Worm (Caenorhabditis elegans) whole organism, L1 larva: ENCODE measurements around the gene T06E6.15.

Experiments
- C16A3.4 ChIP-seq: fragments of 150-350 bp; optimal IDR thresholded peaks from 2 replicates; lab custom pipeline; 2014; ENCODE audit warnings: missing biosample characterization, missing genetic modification characterization
- F16B12.6 ChIP-seq: fragments of 150-350 bp; optimal IDR thresholded peaks from 2 replicates; lab custom pipeline; 2014; ENCODE audit warnings: missing biosample characterization, missing genetic modification characterization
- blmp-1 ChIP-seq: fragments of 150-350 bp; optimal IDR thresholded peaks from 2 replicates; lab custom pipeline; 2014; ENCODE audit warnings: missing biosample characterization, missing genetic modification characterization
- ceh-63 ChIP-seq: fragments of 200-800 bp; sonication (Bioruptor generic); optimal IDR thresholded peaks from 2 replicates; lab custom pipeline; 2018; ENCODE audit warnings: mild to moderate bottlenecking, missing genetic modification characterization, missing compliant biosample characterization
- ceh-88 ChIP-seq: fragments of 200-800 bp; sonication (Bioruptor generic); IDR thresholded peaks from 2 replicates; pipeline ENCODE4 v1.3.6; 2022; ENCODE audit warnings: missing genetic modification characterization, missing compliant biosample characterization
- ceh-90 ChIP-seq: sonication (generic microtip); optimal IDR thresholded peaks from 2 replicates; lab custom pipeline; 2016; ENCODE audit warnings: missing genetic modification characterization, missing compliant biosample characterization
- ces-1 ChIP-seq: fragments of 150-350 bp; optimal IDR thresholded peaks from 2 replicates; lab custom pipeline; 2014; ENCODE audit warnings: missing biosample characterization, missing genetic modification reagents, missing genetic modification characterization
- dpl-1 ChIP-seq, 3 experiments: fragments of 150-350 bp in 2 of 3; sonication (generic microtip) in 1 of 3; optimal IDR thresholded peaks; 2 replicates each; lab custom pipeline; 2014 to 2017; ENCODE audit warnings: missing biosample characterization in 3 of 3, missing genetic modification characterization in 3 of 3, missing genetic modification reagents in 3 of 3
- efl-1 ChIP-seq, 4 experiments: fragments of 150-350 bp; optimal IDR thresholded peaks in 3 of 4; peaks in 1 of 4; 1 replicate in 1 of 4; 2 replicates in 3 of 4; lab custom pipeline; 2014; ENCODE audit warnings: missing biosample characterization in 2 of 4, missing genetic modification characterization in 2 of 4, missing genetic modification reagents in 2 of 4
- elt-2 ChIP-seq: sonication (generic microtip); optimal IDR thresholded peaks from 2 replicates; lab custom pipeline; 2016; ENCODE audit warnings: missing genetic modification characterization, mild to moderate bottlenecking, inconsistent platforms, missing compliant biosample characterization, missing genetic modification reagents
- fkh-4 ChIP-seq: sonication (generic microtip); optimal IDR thresholded peaks from 2 replicates; lab custom pipeline; 2016; ENCODE audit warnings: missing compliant biosample characterization, missing genetic modification characterization, borderline replicate concordance
- hlh-17 ChIP-seq: fragments of 200-800 bp; sonication (Bioruptor generic); optimal IDR thresholded peaks from 2 replicates; lab custom pipeline; 2018; ENCODE audit warnings: missing genetic modification characterization, mild to moderate bottlenecking, missing compliant biosample characterization, moderate library complexity, borderline replicate concordance
- lin-35 ChIP-seq, 2 experiments: fragments of 150-350 bp; optimal IDR thresholded peaks; 2 replicates each; lab custom pipeline; 2014; ENCODE audit warnings: missing biosample characterization in 2 of 2, missing genetic modification characterization in 2 of 2, missing genetic modification reagents in 2 of 2
- lir-3 ChIP-seq: sonication (generic microtip); optimal IDR thresholded peaks from 2 replicates; lab custom pipeline; 2016; ENCODE audit warnings: mild to moderate bottlenecking, missing genetic modification characterization, moderate library complexity, missing compliant biosample characterization; ENCODE audit not compliant: poor library complexity
- mef-2 ChIP-seq: fragments of 150-350 bp; optimal IDR thresholded peaks from 2 replicates; lab custom pipeline; 2014; ENCODE audit warnings: missing biosample characterization, missing genetic modification characterization
- nhr-11 ChIP-seq: fragments of 150-350 bp; optimal IDR thresholded peaks from 2 replicates; lab custom pipeline; 2014; ENCODE audit warnings: missing biosample characterization, missing genetic modification characterization
- nhr-19 ChIP-seq: fragments of 200-800 bp; sonication (Bioruptor generic); conservative IDR thresholded peaks from 2 replicates; pipeline ENCODE4 v1.3.6; 2022; ENCODE audit warnings: missing genetic modification characterization, missing compliant biosample characterization
- nhr-237 ChIP-seq: fragments of 150-350 bp; optimal IDR thresholded peaks from 2 replicates; lab custom pipeline; 2014; ENCODE audit warnings: missing biosample characterization, missing genetic modification characterization
- nhr-28 ChIP-seq: fragments of 150-350 bp; optimal IDR thresholded peaks from 2 replicates; lab custom pipeline; 2014; ENCODE audit warnings: missing biosample characterization, missing genetic modification characterization
- nhr-47 ChIP-seq: sonication (generic microtip); optimal IDR thresholded peaks from 2 replicates; lab custom pipeline; 2016; ENCODE audit warnings: mild to moderate bottlenecking, missing genetic modification characterization, moderate library complexity, missing compliant biosample characterization
- nhr-84 ChIP-seq: sonication (generic microtip); optimal IDR thresholded peaks from 2 replicates; lab custom pipeline; 2017; ENCODE audit warnings: missing biosample characterization, missing genetic modification characterization
- nhr-85 ChIP-seq: sonication (generic microtip); peaks from one replicate; lab custom pipeline; 2016; ENCODE audit warnings: missing genetic modification characterization, inconsistent platforms, missing compliant biosample characterization
- pag-3 ChIP-seq: sonication (generic microtip); optimal IDR thresholded peaks from 2 replicates; lab custom pipeline; 2017; ENCODE audit warnings: missing genetic modification characterization, mild to moderate bottlenecking, missing compliant biosample characterization, antibody characterized with exemption, borderline replicate concordance; ENCODE audit not compliant: insufficient read depth
- pax-3 ChIP-seq: fragments of 200-800 bp; sonication (Bioruptor generic); optimal IDR thresholded peaks from 2 replicates; lab custom pipeline; 2018; ENCODE audit warnings: mild to moderate bottlenecking, missing genetic modification characterization, moderate library complexity, missing compliant biosample characterization
- pqm-1 ChIP-seq: sonication (generic microtip); optimal IDR thresholded peaks from 3 replicates; lab custom pipeline; 2017; ENCODE audit warnings: missing biosample characterization, missing genetic modification characterization
- rnt-1 ChIP-seq: sonication (generic microtip); optimal IDR thresholded peaks from 2 replicates; lab custom pipeline; 2016; ENCODE audit warnings: mild to moderate bottlenecking, missing genetic modification characterization, moderate library complexity, missing compliant biosample characterization
- snpc-4 ChIP-seq: fragments of 150-350 bp; optimal IDR thresholded peaks from 2 replicates; lab custom pipeline; 2014; ENCODE audit warnings: missing biosample characterization, missing genetic modification characterization
- snu-23 ChIP-seq: sonication (generic microtip); optimal IDR thresholded peaks from 2 replicates; lab custom pipeline; 2016; ENCODE audit warnings: missing genetic modification characterization, missing compliant biosample characterization
- tlp-1 ChIP-seq: fragments of 150-350 bp; optimal IDR thresholded peaks from 2 replicates; lab custom pipeline; 2014; ENCODE audit warnings: missing biosample characterization, missing genetic modification characterization
- unc-62 ChIP-seq: fragments of 150-350 bp; optimal IDR thresholded peaks from 2 replicates; lab custom pipeline; 2014; ENCODE audit warnings: missing biosample characterization, missing genetic modification reagents, missing genetic modification characterization
- zag-1 ChIP-seq: fragments of 150-350 bp; optimal IDR thresholded peaks from 2 replicates; lab custom pipeline; 2014; ENCODE audit warnings: missing biosample characterization, missing genetic modification characterization
- zip-4 ChIP-seq: fragments of 200-800 bp; sonication (Bioruptor generic); optimal IDR thresholded peaks from 2 replicates; lab custom pipeline; 2018; ENCODE audit warnings: mild to moderate bottlenecking, missing genetic modification characterization, moderate library complexity, missing compliant biosample characterization

Gene T06E6.15

DNA sequence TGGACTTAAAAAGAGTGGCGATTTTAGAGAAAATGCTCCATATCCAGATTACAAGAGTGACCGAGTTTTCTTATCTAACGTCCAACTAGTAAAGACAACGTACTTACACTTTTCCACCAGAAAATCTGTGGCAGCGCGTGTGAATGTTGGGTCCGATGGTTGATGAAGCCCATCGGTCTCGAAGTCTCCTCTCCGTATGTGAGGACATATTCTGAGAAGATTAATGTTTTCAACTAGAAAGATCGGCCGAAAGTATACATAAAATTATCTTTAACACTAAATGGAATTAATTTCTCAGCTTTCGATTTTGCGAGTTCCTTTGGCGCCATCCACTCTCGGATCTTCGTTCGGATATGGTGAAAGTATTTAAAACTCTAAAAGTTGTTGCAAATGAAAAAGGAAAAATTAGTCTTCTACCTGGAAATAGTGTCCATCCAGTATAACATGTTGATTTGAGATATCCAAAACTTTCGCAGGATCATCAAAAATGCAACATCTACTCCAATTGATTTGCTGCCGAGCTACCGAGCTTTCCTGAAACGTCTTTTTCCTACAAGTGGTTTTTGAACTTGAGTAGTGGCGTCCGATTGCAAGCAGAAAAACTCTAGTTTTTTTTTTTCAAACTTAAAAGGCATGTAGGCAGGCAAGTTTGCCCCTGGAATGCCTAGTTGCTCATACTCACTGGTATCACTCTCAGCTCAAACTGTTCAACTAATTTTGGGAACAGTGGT lies 31.9 kb upstream of the T06E6.15 start:
- TF ChIP-seq pqm-1 (tag; lab: Kevin White, UChicago) (peak; percentile 23), zip-4 (GFP tag; lab: Kevin White, UChicago) (no peak), unc-62 (GFP tag; lab: Kevin White, UChicago) (no peak), rnt-1 (tag; lab: Kevin White, UChicago) (no peak), snu-23 (no peak), pax-3 (peak; percentile 51), efl-1 (optimal IDR thresholded peaks at IDR 0.05; lab: Kevin White, UChicago) (no peak), efl-1 (GFP tag; optimal IDR thresholded peaks at IDR 0.05 in 1 of 2; lab: Kevin White, UChicago) (peak in 1 of 2 experiments; percentile 81), zag-1 (no peak), nhr-47 (tag; lab: Kevin White, UChicago) (no peak), ceh-90 (tag; lab: Kevin White, UChicago) (no peak), F16B12.6 (tag; lab: Kevin White, UChicago) (no peak)

- TF ChIP-seq efl-1 (optimal IDR thresholded peaks at IDR 0.05; lab: Kevin White, UChicago) (no peak), efl-1 (GFP tag; optimal IDR thresholded peaks at IDR 0.05 in 1 of 2; lab: Kevin White, UChicago) (peak in 1 of 2 experiments; percentile 84), nhr-85 (peak; percentile 13), unc-62 (GFP tag; lab: Kevin White, UChicago) (no peak), blmp-1 (tag; lab: Kevin White, UChicago) (no peak), ceh-90 (tag; lab: Kevin White, UChicago) (no peak)
Measured at ce11 chrV:15426944-15427343, 27.4 kb upstream of the T06E6.15 start, which contains the start of gene fbxa-209. Gene fbxa-209 (minus strand): TSS chrV:15427044.

DNA sequence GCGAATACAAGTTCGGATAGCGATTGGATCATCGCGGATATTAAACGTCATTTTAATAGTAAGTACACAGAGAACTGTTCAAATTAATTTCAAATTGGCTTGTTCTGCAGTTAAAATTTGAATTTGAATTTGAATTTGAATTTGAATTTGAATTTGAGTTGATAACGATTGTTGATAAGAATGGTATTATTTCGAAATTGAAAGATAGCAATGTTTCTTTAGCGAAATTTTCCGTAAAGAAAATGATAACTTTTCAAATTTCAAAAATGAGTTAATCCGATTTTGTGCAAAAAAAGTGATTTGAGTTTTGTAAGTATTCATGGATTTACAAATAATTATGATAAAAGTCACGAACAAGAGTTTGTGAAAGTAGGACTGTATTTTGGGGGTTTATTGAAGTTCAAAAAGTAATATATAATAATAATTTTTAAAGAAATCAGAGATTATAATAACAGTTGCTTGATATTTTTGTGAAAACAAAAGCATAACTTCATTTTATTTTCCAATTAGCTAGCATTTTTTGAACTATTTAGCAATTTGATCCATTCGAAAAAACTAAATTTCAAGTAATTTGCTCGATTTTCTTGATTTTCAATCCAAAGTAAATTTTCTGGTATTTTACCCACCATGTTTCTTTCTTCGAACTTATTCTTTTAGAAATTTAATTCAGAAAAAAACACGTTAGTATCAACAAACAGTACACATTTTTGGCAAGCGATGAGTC lies 25.9 kb upstream of the T06E6.15 start, which contains the start of gene Y36E3A.2:
Y36E3A.2 (plus strand) TSS at position 674 of the 724 bp plus-strand sequence.
- no peak for TF ChIP-seq lir-3 (tag; lab: Kevin White, UChicago)
- TF ChIP-seq snpc-4 (tag; lab: Kevin White, UChicago), result no peak
- TF ChIP-seq nhr-19 (GFP tag; lab: Robert Waterston, UW), result no peak
- TF ChIP-seq nhr-28 (tag; lab: Kevin White, UChicago), result no peak
- TF ChIP-seq elt-2, result peak; percentile 65
- no peak for TF ChIP-seq efl-1 (optimal IDR thresholded peaks at IDR 0.05; lab: Kevin White, UChicago)
- TF ChIP-seq efl-1 (GFP tag; optimal IDR thresholded peaks at IDR 0.05 in 1 of 2; lab: Kevin White, UChicago), result peak in 1 of 2 experiments; percentile 9
- no peak for TF ChIP-seq C16A3.4 (tag; lab: Kevin White, UChicago)
- no peak for TF ChIP-seq zip-4 (GFP tag; lab: Kevin White, UChicago)

- TF ChIP-seq tlp-1 (tag; lab: Kevin White, UChicago) (no peak), ceh-63 (GFP tag; lab: Kevin White, UChicago) (no peak), nhr-19 (GFP tag; lab: Robert Waterston, UW) (no peak), ces-1 (no peak), nhr-84 (no peak)
Measured at ce11 chrV:15423601-15424000, 24.0 kb upstream of the T06E6.15 start, which contains the start of gene fbxa-104. Gene fbxa-104 (minus strand): TSS chrV:15423683.

DNA sequence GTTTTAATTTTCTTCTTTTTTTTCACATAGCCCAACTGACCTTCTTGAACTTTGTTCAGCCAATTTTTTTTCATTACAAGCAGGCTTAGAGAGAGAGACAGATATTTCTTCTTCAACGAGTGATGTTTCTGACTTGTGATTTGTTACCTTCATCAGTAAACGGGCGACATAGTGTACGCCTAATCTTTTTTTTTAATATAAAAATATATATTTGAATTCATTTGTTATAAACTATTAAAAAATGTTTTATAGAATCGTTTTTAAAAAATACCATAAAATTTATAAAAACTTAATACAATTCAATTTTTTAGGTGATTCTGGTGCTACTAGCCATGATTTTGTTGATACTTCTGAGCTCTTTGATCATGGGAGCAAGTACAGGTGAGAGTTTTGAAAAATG lies 18.2 kb upstream of the T06E6.15 start, which contains the start of gene T06E6.10:
T06E6.10 (plus strand) TSS at position 301 of the 400 bp plus-strand sequence.
- TF ChIP-seq nhr-11 (no peak), ceh-63 (GFP tag; lab: Kevin White, UChicago) (no peak), dpl-1 (GFP tag; optimal IDR thresholded peaks at IDR 0.05; lab: Kevin White, UChicago) (no peak), hlh-17 (GFP tag; lab: Kevin White, UChicago) (no peak), pag-3 (tag; lab: Kevin White, UChicago) (no peak), ceh-88 (GFP tag; lab: Robert Waterston, UW) (no peak), lin-35 (GFP tag; optimal IDR thresholded peaks at IDR 0.05; lab: Kevin White, UChicago) (no peak), rnt-1 (tag; lab: Kevin White, UChicago) (no peak), nhr-237 (tag; lab: Kevin White, UChicago) (no peak), mef-2 (tag; lab: Kevin White, UChicago) (no peak), fkh-4 (tag; lab: Kevin White, UChicago) (no peak)
- TF ChIP-seq, all 84 proteins: peak for 0
